Worm (Caenorhabditis elegans) whole organism, L1 larva: ENCODE measurements around the gene egl-38.
A peak's percentile ranks its signal among the peaks of the same experiment; 100 is the strongest.

Experiments
- C04F5.9 ChIP-seq: sonication (generic microtip); optimal IDR thresholded peaks from 2 replicates; lab custom pipeline; 2016; ENCODE audit warnings: missing genetic modification characterization, missing compliant biosample characterization
- F16B12.6 ChIP-seq: fragments of 150-350 bp; optimal IDR thresholded peaks from 2 replicates; lab custom pipeline; 2014; ENCODE audit warnings: missing biosample characterization, missing genetic modification characterization
- aha-1 ChIP-seq: fragments of 150-350 bp; optimal IDR thresholded peaks from 2 replicates; lab custom pipeline; 2014; ENCODE audit warnings: missing biosample characterization, missing genetic modification characterization
- alr-1 ChIP-seq: fragments of 200-800 bp; sonication (Bioruptor generic); optimal IDR thresholded peaks from 2 replicates; lab custom pipeline; 2018; ENCODE audit warnings: borderline replicate concordance, mild to moderate bottlenecking, missing genetic modification characterization, missing compliant biosample characterization
- blmp-1 ChIP-seq: fragments of 150-350 bp; optimal IDR thresholded peaks from 2 replicates; lab custom pipeline; 2014; ENCODE audit warnings: missing biosample characterization, missing genetic modification characterization
- ceh-63 ChIP-seq: fragments of 200-800 bp; sonication (Bioruptor generic); optimal IDR thresholded peaks from 2 replicates; lab custom pipeline; 2018; ENCODE audit warnings: mild to moderate bottlenecking, missing genetic modification characterization, missing compliant biosample characterization
- ceh-8 ChIP-seq: fragments of 200-800 bp; sonication (Bioruptor generic); optimal IDR thresholded peaks from 2 replicates; lab custom pipeline; 2018; ENCODE audit warnings: mild to moderate bottlenecking, missing genetic modification characterization, moderate library complexity, missing compliant biosample characterization
- ceh-82 ChIP-seq, 3 experiments: fragments of 150-350 bp in 1 of 3; sonication (generic microtip) in 2 of 3; optimal IDR thresholded peaks; 2 replicates each; lab custom pipeline; 2014 to 2017; ENCODE audit warnings: missing biosample characterization in 3 of 3, missing genetic modification characterization in 3 of 3
- ceh-88 ChIP-seq: fragments of 200-800 bp; sonication (Bioruptor generic); IDR thresholded peaks from 2 replicates; pipeline ENCODE4 v1.3.6; 2022; ENCODE audit warnings: missing genetic modification characterization, missing compliant biosample characterization
- ces-1 ChIP-seq: fragments of 150-350 bp; optimal IDR thresholded peaks from 2 replicates; lab custom pipeline; 2014; ENCODE audit warnings: missing biosample characterization, missing genetic modification reagents, missing genetic modification characterization
- dpl-1 ChIP-seq, 3 experiments: fragments of 150-350 bp in 2 of 3; sonication (generic microtip) in 1 of 3; optimal IDR thresholded peaks; 2 replicates each; lab custom pipeline; 2014 to 2017; ENCODE audit warnings: missing biosample characterization in 3 of 3, missing genetic modification characterization in 3 of 3, missing genetic modification reagents in 3 of 3
- efl-3 ChIP-seq: fragments of 200-800 bp; sonication (Bioruptor generic); optimal IDR thresholded peaks from 2 replicates; lab custom pipeline; 2018; ENCODE audit warnings: mild to moderate bottlenecking, missing genetic modification characterization, missing compliant biosample characterization
- egl-27 ChIP-seq, 2 experiments: fragments of 150-350 bp in 1 of 2; sonication (generic microtip); optimal IDR thresholded peaks; 3 replicates each; lab custom pipeline; 2017 to 2018; ENCODE audit warnings: missing biosample characterization in 2 of 2, missing genetic modification characterization in 2 of 2, missing genetic modification reagents in 2 of 2
- ets-5 ChIP-seq: fragments of 200-800 bp; sonication (Bioruptor generic); IDR thresholded peaks from 2 replicates; pipeline ENCODE4 v1.3.6; 2022; ENCODE audit warnings: missing genetic modification characterization, missing compliant biosample characterization
- fkh-10 ChIP-seq: sonication (generic microtip); optimal IDR thresholded peaks from 2 replicates; lab custom pipeline; 2017; ENCODE audit warnings: missing biosample characterization, missing genetic modification reagents, missing genetic modification characterization
- fkh-8 ChIP-seq: sonication (generic microtip); optimal IDR thresholded peaks from 2 replicates; lab custom pipeline; 2016; ENCODE audit warnings: mild to moderate bottlenecking, missing genetic modification characterization, missing compliant biosample characterization
- grh-1 ChIP-seq: fragments of 200-800 bp; sonication (Bioruptor generic); IDR thresholded peaks from 2 replicates; pipeline ENCODE4 v1.3.6; 2022; ENCODE audit warnings: missing genetic modification reagents, missing genetic modification characterization, missing compliant biosample characterization
- irx-1 ChIP-seq: sonication (generic microtip); optimal IDR thresholded peaks from 2 replicates; lab custom pipeline; 2016; ENCODE audit warnings: missing genetic modification characterization, missing compliant biosample characterization
- isw-1 ChIP-seq: fragments of 200-800 bp; sonication (Bioruptor generic); IDR thresholded peaks from 2 replicates; pipeline ENCODE4 v1.3.6; 2022; ENCODE audit warnings: missing genetic modification characterization, missing compliant biosample characterization
- jun-1 ChIP-seq: fragments of 150-350 bp; optimal IDR thresholded peaks from 2 replicates; lab custom pipeline; 2014; ENCODE audit warnings: missing biosample characterization, missing genetic modification reagents, missing genetic modification characterization
- lin-13 ChIP-seq: fragments of 150-350 bp; optimal IDR thresholded peaks from 2 replicates; lab custom pipeline; 2014; ENCODE audit warnings: missing biosample characterization, missing genetic modification reagents, missing genetic modification characterization
- lin-14 ChIP-seq: fragments of 200-800 bp; sonication (Bioruptor generic); optimal IDR thresholded peaks from 2 replicates; lab custom pipeline; 2018; ENCODE audit warnings: mild to moderate bottlenecking, missing genetic modification characterization, moderate library complexity, missing compliant biosample characterization
- lin-15B ChIP-seq: fragments of 150-350 bp; sonication (generic microtip); optimal IDR thresholded peaks from 3 replicates; lab custom pipeline; 2014; ENCODE audit warnings: missing biosample characterization, missing genetic modification characterization
- lin-39 ChIP-seq: fragments of 150-350 bp; optimal IDR thresholded peaks from 2 replicates; lab custom pipeline; 2014; ENCODE audit warnings: missing biosample characterization, missing genetic modification reagents, missing genetic modification characterization
- mab-9 ChIP-seq: fragments of 200-800 bp; sonication (Bioruptor generic); IDR thresholded peaks from 2 replicates; pipeline ENCODE4 v1.3.6; 2022; ENCODE audit warnings: missing genetic modification reagents, missing genetic modification characterization, missing compliant biosample characterization
- mdl-1 ChIP-seq, 2 experiments: fragments of 150-350 bp; optimal IDR thresholded peaks; 2 replicates each; lab custom pipeline; 2014 to 2017; ENCODE audit warnings: missing biosample characterization in 2 of 2, missing genetic modification characterization in 2 of 2, inconsistent platforms in 1 of 2
- mef-2 ChIP-seq: fragments of 150-350 bp; optimal IDR thresholded peaks from 2 replicates; lab custom pipeline; 2014; ENCODE audit warnings: missing biosample characterization, missing genetic modification characterization
- mep-1 ChIP-seq: fragments of 150-350 bp; optimal IDR thresholded peaks from 2 replicates; lab custom pipeline; 2014; ENCODE audit warnings: missing biosample characterization, missing genetic modification characterization
- nhr-20 ChIP-seq: sonication (generic microtip); optimal IDR thresholded peaks from 2 replicates; lab custom pipeline; 2016; ENCODE audit warnings: mild to moderate bottlenecking, missing genetic modification characterization, missing compliant biosample characterization
- nhr-28 ChIP-seq: fragments of 150-350 bp; optimal IDR thresholded peaks from 2 replicates; lab custom pipeline; 2014; ENCODE audit warnings: missing biosample characterization, missing genetic modification characterization
- nhr-47 ChIP-seq: sonication (generic microtip); optimal IDR thresholded peaks from 2 replicates; lab custom pipeline; 2016; ENCODE audit warnings: mild to moderate bottlenecking, missing genetic modification characterization, moderate library complexity, missing compliant biosample characterization
- nhr-76 ChIP-seq: sonication (generic microtip); optimal IDR thresholded peaks from 2 replicates; lab custom pipeline; 2017; ENCODE audit warnings: missing biosample characterization, missing genetic modification characterization
- nhr-84 ChIP-seq: sonication (generic microtip); optimal IDR thresholded peaks from 2 replicates; lab custom pipeline; 2017; ENCODE audit warnings: missing biosample characterization, missing genetic modification characterization
- nhr-85 ChIP-seq: sonication (generic microtip); peaks from one replicate; lab custom pipeline; 2016; ENCODE audit warnings: missing genetic modification characterization, inconsistent platforms, missing compliant biosample characterization
- nhr-90 ChIP-seq: sonication (generic microtip); optimal IDR thresholded peaks from 2 replicates; lab custom pipeline; 2016; ENCODE audit warnings: mild to moderate bottlenecking, missing genetic modification characterization, missing compliant biosample characterization; ENCODE audit not compliant: poor library complexity
- pag-3 ChIP-seq: sonication (generic microtip); optimal IDR thresholded peaks from 2 replicates; lab custom pipeline; 2017; ENCODE audit warnings: missing genetic modification characterization, mild to moderate bottlenecking, missing compliant biosample characterization, antibody characterized with exemption, borderline replicate concordance; ENCODE audit not compliant: insufficient read depth
- pqm-1 ChIP-seq: sonication (generic microtip); optimal IDR thresholded peaks from 3 replicates; lab custom pipeline; 2017; ENCODE audit warnings: missing biosample characterization, missing genetic modification characterization
- snpc-4 ChIP-seq: fragments of 150-350 bp; optimal IDR thresholded peaks from 2 replicates; lab custom pipeline; 2014; ENCODE audit warnings: missing biosample characterization, missing genetic modification characterization
- snu-23 ChIP-seq: sonication (generic microtip); optimal IDR thresholded peaks from 2 replicates; lab custom pipeline; 2016; ENCODE audit warnings: missing genetic modification characterization, missing compliant biosample characterization
- sox-4 ChIP-seq: sonication (generic microtip); optimal IDR thresholded peaks from 2 replicates; lab custom pipeline; 2016; ENCODE audit warnings: missing genetic modification characterization, missing compliant biosample characterization
- tbx-2 ChIP-seq: sonication (generic microtip); optimal IDR thresholded peaks from 2 replicates; lab custom pipeline; 2016; ENCODE audit warnings: missing genetic modification characterization, missing compliant biosample characterization
- unc-130 ChIP-seq: fragments of 150-350 bp; optimal IDR thresholded peaks from 2 replicates; lab custom pipeline; 2017; ENCODE audit warnings: missing biosample characterization, missing genetic modification characterization, inconsistent platforms
- unc-98 ChIP-seq: fragments of 200-800 bp; sonication (Bioruptor generic); IDR thresholded peaks from 2 replicates; pipeline ENCODE4 v1.3.6; 2022; ENCODE audit warnings: missing genetic modification characterization, missing compliant biosample characterization
- vab-15 ChIP-seq: sonication (generic microtip); optimal IDR thresholded peaks from 2 replicates; lab custom pipeline; 2017; ENCODE audit warnings: missing genotype, mild to moderate bottlenecking, missing genetic modification characterization, missing compliant biosample characterization
- zip-4 ChIP-seq: fragments of 200-800 bp; sonication (Bioruptor generic); optimal IDR thresholded peaks from 2 replicates; lab custom pipeline; 2018; ENCODE audit warnings: mild to moderate bottlenecking, missing genetic modification characterization, moderate library complexity, missing compliant biosample characterization
- ztf-11 ChIP-seq, 2 experiments: sonication (generic microtip); optimal IDR thresholded peaks; 2 replicates each; lab custom pipeline; 2016 to 2017; ENCODE audit warnings: missing genetic modification characterization in 2 of 2, missing biosample characterization in 1 of 2, missing compliant biosample characterization in 1 of 2

Gene egl-38

ce11 chrIV:10090358-10090757 is 20.0 kb downstream of the egl-38 start, which contains the start of gene ttbk-5:
Gene ttbk-5 (plus strand): TSS chrIV:10090658.
- TF ChIP-seq mab-9 (no peak), C04F5.9 (tag; lab: Kevin White, UChicago) (no peak), nhr-90 (no peak), snpc-4 (tag; lab: Kevin White, UChicago) (no peak), fkh-8 (tag; lab: Kevin White, UChicago) (no peak), pag-3 (tag; lab: Kevin White, UChicago) (no peak), ceh-82 (tag; optimal IDR thresholded peaks at IDR 0.05; lab: Kevin White, UChicago) (no peak), lin-13 (GFP tag; lab: Kevin White, UChicago) (no peak), snu-23 (no peak), nhr-76 (tag; lab: Kevin White, UChicago) (no peak), lin-39 (tag; lab: Kevin White, UChicago) (no peak), nhr-28 (no peak), ces-1 (GFP tag; lab: Kevin White, UChicago) (no peak), mef-2 (no peak), alr-1 (tag; lab: Kevin White, UChicago) (no peak), nhr-84 (tag; lab: Kevin White, UChicago) (no peak)

- TF ChIP-seq ets-5 (no peak), mab-9 (0 out of 2 replicates have a peak, but pooled peaks have one; percentile 21)
Measured at ce11 chrIV:10089777-10090176, 20.5 kb downstream of the egl-38 start, which contains the start of gene ttr-39. Gene ttr-39 (minus strand): TSS chrIV:10089877.

- TF ChIP-seq snpc-4 (tag; lab: Kevin White, UChicago) (peak; percentile 13), isw-1 (GFP tag; lab: Robert Waterston, UW) (peak; percentile 48), lin-15B (tag; lab: Kevin White, UChicago) (peak; percentile 87), nhr-84 (tag; lab: Kevin White, UChicago) (no peak), sox-4 (no peak), nhr-47 (tag; lab: Kevin White, UChicago) (no peak), nhr-28 (no peak), ets-5 (no peak), dpl-1 (GFP tag; optimal IDR thresholded peaks at IDR 0.05; lab: Kevin White, UChicago) (peak; percentile 88 to 92 (median 89)), grh-1 (GFP tag; lab: Robert Waterston, UW) (no peak), egl-27 (tag; optimal IDR thresholded peaks at IDR 0.05; lab: Kevin White, UChicago) (no peak), F16B12.6 (tag; lab: Kevin White, UChicago) (peak; percentile 58), nhr-20 (tag; lab: Kevin White, UChicago) (peak; percentile 71), ztf-11 (tag; optimal IDR thresholded peaks at IDR 0.05; lab: Kevin White, UChicago) (peak in 1 of 2 experiments; percentile 17), C04F5.9 (tag; lab: Kevin White, UChicago) (no peak), mdl-1 (tag; optimal IDR thresholded peaks at IDR 0.05; lab: Kevin White, UChicago) (peak in 1 of 2 experiments; percentile 59), mep-1 (tag; lab: Kevin White, UChicago) (peak; percentile 82), zip-4 (GFP tag; lab: Kevin White, UChicago) (no peak), vab-15 (tag; lab: Kevin White, UChicago) (peak; percentile 92), ceh-88 (GFP tag; lab: Robert Waterston, UW) (no peak; the same call in 1 of the 2 replicates), lin-14 (GFP tag; lab: Kevin White, UChicago) (peak; percentile 79), nhr-76 (tag; lab: Kevin White, UChicago) (no peak), fkh-10 (GFP tag; lab: Kevin White, UChicago) (no peak), ceh-8 (no peak), pqm-1 (tag; lab: Kevin White, UChicago) (no peak), aha-1 (tag; lab: Kevin White, UChicago) (no peak), irx-1 (tag; lab: Kevin White, UChicago) (no peak), unc-130 (tag; lab: Kevin White, UChicago) (no peak), ceh-63 (no peak), jun-1 (tag; lab: Kevin White, UChicago) (no peak), nhr-85 (peak; percentile 79), blmp-1 (tag; lab: Kevin White, UChicago) (peak; percentile 71), unc-98 (GFP tag; lab: Robert Waterston, UW) (no peak), lin-39 (tag; lab: Kevin White, UChicago) (no peak), efl-3 (GFP tag; lab: Kevin White, UChicago) (no peak), tbx-2 (tag; lab: Kevin White, UChicago) (peak; percentile 61)
Measured at ce11 chrIV:10085401-10086187, 24.7 kb downstream of the egl-38 start, which contains the start of the genes col-2 and ndc-80. Gene col-2 (minus strand): TSS chrIV:10085451. Gene ndc-80 (plus strand): TSS chrIV:10086137.
